Fruit fly (Drosophila melanogaster) whole organism: Measurements from ENCODE around the gene Cat.

Experiments
- CG8478 ChIP-seq: fragments of >200 bp; optimal IDR thresholded peaks from 2 replicates; lab custom pipeline; 2018; ENCODE audit warnings: inconsistent platforms
- psq ChIP-seq: fragments of >200 bp; optimal IDR thresholded peaks from 2 replicates; lab custom pipeline; 2017

- TF ChIP-seq psq, result no peak
- no peak for TF ChIP-seq CG8478 (lab: Kevin White, UChicago)
Observed at dm6 chr3L:18837707-18838244, 15.4 kb downstream of the Cat start.
